Worm (Caenorhabditis elegans) whole organism, L4 larva: ENCODE results near the gene ZK666.1.

ENCODE experiments used
- D1046.2 ChIP-seq: fragments of 200-800 bp; sonication (Bioruptor generic); IDR thresholded peaks from 2 replicates; pipeline ENCODE4 v1.3.6; 2022; ENCODE audit warnings: missing genetic modification characterization, missing compliant biosample characterization
- F10B5.3 ChIP-seq: sonication (generic microtip); optimal IDR thresholded peaks from 2 replicates; lab custom pipeline; 2016; ENCODE audit warnings: mild to moderate bottlenecking, missing genetic modification characterization, missing compliant biosample characterization
- F26F4.8 ChIP-seq: fragments of 200-800 bp; sonication (Bioruptor generic); conservative IDR thresholded peaks from 2 replicates; pipeline ENCODE4 v1.3.6; 2022; ENCODE audit warnings: missing genetic modification characterization, missing compliant biosample characterization
- F37D6.2 ChIP-seq: sonication (generic microtip); optimal IDR thresholded peaks from 2 replicates; lab custom pipeline; 2016; ENCODE audit warnings: mild to moderate bottlenecking, missing genetic modification characterization, missing compliant biosample characterization
- F44E2.7 ChIP-seq: fragments of 200-800 bp; sonication (Bioruptor generic); IDR thresholded peaks from 2 replicates; pipeline ENCODE4 v2.1.2; 2022; ENCODE audit warnings: missing genetic modification characterization, missing compliant biosample characterization
- F49E8.2 ChIP-seq: sonication (generic microtip); optimal IDR thresholded peaks from 2 replicates; lab custom pipeline; 2016; ENCODE audit warnings: missing compliant biosample characterization, mild to moderate bottlenecking, missing genetic modification characterization, borderline replicate concordance
- Y105C5A.15 ChIP-seq: fragments of 200-800 bp; sonication (Bioruptor generic); IDR thresholded peaks from 2 replicates; pipeline ENCODE4 v1.3.6; 2022; ENCODE audit warnings: missing genetic modification characterization, missing compliant biosample characterization
- Y5F2A.4 ChIP-seq: fragments of 200-800 bp; sonication (Bioruptor generic); optimal IDR thresholded peaks from 2 replicates; lab custom pipeline; 2018; ENCODE audit warnings: mild to moderate bottlenecking, missing genetic modification characterization, missing compliant biosample characterization
- Y75B8A.6 ChIP-seq: fragments of 200-800 bp; sonication (Bioruptor generic); IDR thresholded peaks from 2 replicates; pipeline ENCODE4 v1.3.6; 2022; ENCODE audit warnings: missing genetic modification reagents, missing genetic modification characterization, missing compliant biosample characterization
- ZK546.5 ChIP-seq, 2 experiments: sonication (generic microtip); optimal IDR thresholded peaks; 2 replicates each; lab custom pipeline; 2017; ENCODE audit warnings: missing biosample characterization in 2 of 2, missing genetic modification characterization in 2 of 2
- aha-1 ChIP-seq: fragments of 150-350 bp; peaks from one replicate; lab custom pipeline; 2014; ENCODE audit warnings: missing biosample characterization, missing genetic modification characterization
- aly-2 ChIP-seq: sonication (generic microtip); optimal IDR thresholded peaks from 2 replicates; lab custom pipeline; 2018; ENCODE audit warnings: missing biosample characterization, missing genetic modification characterization
- arid-1 ChIP-seq: fragments of 200-800 bp; sonication (Bioruptor generic); conservative IDR thresholded peaks from 2 replicates; pipeline ENCODE4 v1.3.6; 2022; ENCODE audit warnings: missing genetic modification reagents, missing genetic modification characterization, missing compliant biosample characterization
- ceh-20 ChIP-seq: fragments of 200-800 bp; sonication (Bioruptor generic); IDR thresholded peaks from 2 replicates; pipeline ENCODE4 v1.3.6; 2022; ENCODE audit warnings: missing genetic modification reagents, missing genetic modification characterization, missing compliant biosample characterization
- ceh-28 ChIP-seq: fragments of 150-350 bp; optimal IDR thresholded peaks from 2 replicates; lab custom pipeline; 2014; ENCODE audit warnings: missing biosample characterization, missing genetic modification reagents, missing genetic modification characterization
- ceh-32 ChIP-seq: sonication (generic microtip); optimal IDR thresholded peaks from 2 replicates; lab custom pipeline; 2016; ENCODE audit warnings: mild to moderate bottlenecking, missing genetic modification characterization, missing compliant biosample characterization; ENCODE audit not compliant: poor library complexity
- ces-1 ChIP-seq: fragments of 150-350 bp; sonication (generic microtip); optimal IDR thresholded peaks from 4 replicates; lab custom pipeline; 2014; ENCODE audit warnings: missing biosample characterization, missing genetic modification reagents, missing genetic modification characterization
- ctbp-1 ChIP-seq: fragments of 200-800 bp; sonication (Bioruptor generic); IDR thresholded peaks from 2 replicates; pipeline ENCODE4 v1.3.6; 2022; ENCODE audit warnings: missing genetic modification reagents, missing genetic modification characterization, missing compliant biosample characterization
- daf-8 ChIP-seq: fragments of 200-800 bp; sonication (Bioruptor generic); IDR thresholded peaks from 2 replicates; pipeline ENCODE4 v1.3.6; 2022; ENCODE audit warnings: missing genetic modification characterization, missing compliant biosample characterization
- egl-43 ChIP-seq: fragments of 200-800 bp; sonication (Bioruptor generic); IDR thresholded peaks from 2 replicates; pipeline ENCODE4 v1.3.6; 2022; ENCODE audit warnings: missing genetic modification reagents, missing genetic modification characterization, missing compliant biosample characterization
- fkh-10 ChIP-seq: fragments of 150-350 bp; optimal IDR thresholded peaks from 2 replicates; lab custom pipeline; 2014; ENCODE audit warnings: missing biosample characterization, missing genetic modification reagents, missing genetic modification characterization
- fos-1 ChIP-seq: fragments of 150-350 bp; optimal IDR thresholded peaks from 2 replicates; lab custom pipeline; 2014; ENCODE audit warnings: missing biosample characterization, missing genetic modification characterization
- hif-1 ChIP-seq, 2 experiments: sonication (generic microtip); optimal IDR thresholded peaks; 2 replicates each; lab custom pipeline; 2016 to 2017; ENCODE audit warnings: missing compliant biosample characterization in 2 of 2, missing genetic modification characterization in 2 of 2, missing genetic modification reagents in 2 of 2, missing genotype in 2 of 2, mild to moderate bottlenecking in 1 of 2
- hlh-11 ChIP-seq: fragments of 200-800 bp; sonication (Bioruptor generic); optimal IDR thresholded peaks from 2 replicates; lab custom pipeline; 2018; ENCODE audit warnings: mild to moderate bottlenecking, missing genetic modification characterization, missing compliant biosample characterization
- hmg-1.1 ChIP-seq: fragments of 200-800 bp; sonication (Bioruptor generic); IDR thresholded peaks from 2 replicates; pipeline ENCODE4 v1.3.6; 2022; ENCODE audit warnings: missing genetic modification reagents, missing genetic modification characterization, missing compliant biosample characterization
- jun-1 ChIP-seq: fragments of 150-350 bp; optimal IDR thresholded peaks from 2 replicates; lab custom pipeline; 2014; ENCODE audit warnings: missing biosample characterization, missing genetic modification reagents, missing genetic modification characterization
- lin-38 ChIP-seq: fragments of 200-800 bp; sonication (Bioruptor generic); IDR thresholded peaks from 2 replicates; pipeline ENCODE4 v1.3.6; 2022; ENCODE audit warnings: missing genetic modification reagents, missing genetic modification characterization, missing compliant biosample characterization
- lin-39 ChIP-seq: fragments of 150-350 bp; optimal IDR thresholded peaks from 2 replicates; lab custom pipeline; 2014; ENCODE audit warnings: missing biosample characterization, missing genetic modification reagents, missing genetic modification characterization
- lir-3 ChIP-seq: sonication (generic microtip); optimal IDR thresholded peaks from 2 replicates; lab custom pipeline; 2016; ENCODE audit warnings: mild to moderate bottlenecking, missing genetic modification characterization, missing compliant biosample characterization
- lsy-2 ChIP-seq, 2 experiments: fragments of 150-350 bp in 1 of 2; sonication (generic microtip) in 1 of 2; optimal IDR thresholded peaks; 2 replicates each; lab custom pipeline; 2014 to 2017; ENCODE audit warnings: missing biosample characterization in 2 of 2, missing genetic modification characterization in 2 of 2
- mdl-1 ChIP-seq, 2 experiments: fragments of 150-350 bp in 1 of 2; sonication (generic microtip) in 1 of 2; optimal IDR thresholded peaks; 2 replicates each; lab custom pipeline; 2014 to 2017; ENCODE audit warnings: missing biosample characterization in 2 of 2, missing genetic modification characterization in 2 of 2
- mdt-29 ChIP-seq: fragments of 200-800 bp; sonication (Bioruptor generic); IDR thresholded peaks from 2 replicates; pipeline ENCODE4 v1.3.6; 2022; ENCODE audit warnings: missing genetic modification reagents, missing genetic modification characterization, missing compliant biosample characterization
- mep-1 ChIP-seq: fragments of 150-350 bp; sonication (generic microtip); optimal IDR thresholded peaks from 3 replicates; lab custom pipeline; 2014; ENCODE audit warnings: missing biosample characterization, missing genetic modification characterization
- mes-2 ChIP-seq: sonication (generic microtip); optimal IDR thresholded peaks from 2 replicates; lab custom pipeline; 2016; ENCODE audit warnings: missing genotype, mild to moderate bottlenecking, missing genetic modification characterization, missing compliant biosample characterization; ENCODE audit not compliant: poor library complexity, severe bottlenecking
- mxl-2 ChIP-seq: fragments of 200-800 bp; sonication (Bioruptor generic); conservative IDR thresholded peaks from 2 replicates; pipeline ENCODE4 v1.3.6; 2022; ENCODE audit warnings: missing genetic modification reagents, missing genetic modification characterization, missing compliant biosample characterization
- nhr-102 ChIP-seq: sonication (generic microtip); optimal IDR thresholded peaks from 2 replicates; lab custom pipeline; 2016; ENCODE audit warnings: mild to moderate bottlenecking, missing genetic modification characterization, moderate library complexity, missing compliant biosample characterization
- nhr-41 ChIP-seq: fragments of 200-800 bp; sonication (Bioruptor generic); IDR thresholded peaks from 2 replicates; pipeline ENCODE4 v1.3.6; 2022; ENCODE audit warnings: missing genetic modification reagents, missing genetic modification characterization, missing compliant biosample characterization
- nhr-77 ChIP-seq: fragments of 150-350 bp; optimal IDR thresholded peaks from 2 replicates; lab custom pipeline; 2014; ENCODE audit warnings: missing biosample characterization, missing genetic modification characterization
- pha-4 ChIP-seq, 2 experiments: fragments of 150-350 bp in 1 of 2; fragments of 200-800 bp in 1 of 2; sonication (Bioruptor generic) in 1 of 2; IDR thresholded peaks in 1 of 2; optimal IDR thresholded peaks in 1 of 2; 2 replicates each; pipeline versions ENCODE4 v1.3.6 to Lab custom; 2014 to 2022; ENCODE audit warnings: missing genetic modification characterization in 2 of 2, missing genetic modification reagents in 2 of 2, missing biosample characterization in 1 of 2, missing compliant biosample characterization in 1 of 2
- skn-1 ChIP-seq: fragments of 150-350 bp; optimal IDR thresholded peaks from 2 replicates; lab custom pipeline; 2014; ENCODE audit warnings: missing biosample characterization, missing genetic modification characterization
- snpc-1.2 ChIP-seq: fragments of 200-800 bp; sonication (Bioruptor generic); IDR thresholded peaks from 2 replicates; pipeline ENCODE4 v1.3.6; 2022; ENCODE audit warnings: missing genetic modification reagents, missing genetic modification characterization, missing compliant biosample characterization
- tra-1 ChIP-seq: fragments of 200-800 bp; sonication (Bioruptor generic); IDR thresholded peaks from 2 replicates; pipeline ENCODE4 v1.3.6; 2022; ENCODE audit warnings: missing genetic modification reagents, missing genetic modification characterization, missing compliant biosample characterization
- unc-39 ChIP-seq: sonication (generic microtip); optimal IDR thresholded peaks from 2 replicates; lab custom pipeline; 2017; ENCODE audit warnings: missing biosample characterization, missing genetic modification characterization
- vab-7 ChIP-seq: fragments of 200-800 bp; sonication (Bioruptor generic); IDR thresholded peaks from 2 replicates; pipeline ENCODE4 v1.3.6; 2022; ENCODE audit warnings: missing genetic modification reagents, missing genetic modification characterization, missing compliant biosample characterization
- zfp-3 ChIP-seq: fragments of 200-800 bp; sonication (Bioruptor generic); conservative IDR thresholded peaks from 2 replicates; pipeline ENCODE4 v1.3.6; 2022; ENCODE audit warnings: missing genetic modification reagents, missing genetic modification characterization, missing compliant biosample characterization

The ZK666.1 gene

ce11 chrII:10461207-10461606 is 9.9 kb downstream of the ZK666.1 start, which contains the start of gene ZK673.5:
TSS of gene ZK673.5 (plus strand) at chrII:10461507.
- no peak for TF ChIP-seq lin-38 (GFP tag; lab: Robert Waterston, UW)
- no peak for TF ChIP-seq F49E8.2
- no peak for TF ChIP-seq fos-1
- TF ChIP-seq D1046.2 (GFP tag; lab: Robert Waterston, UW) = no peak
- no peak for TF ChIP-seq Y5F2A.4 (GFP tag; lab: Kevin White, UChicago)
- TF ChIP-seq ceh-20 (GFP tag; lab: Robert Waterston, UW) = no peak
- no peak for TF ChIP-seq aly-2
- TF ChIP-seq lsy-2 (tag; optimal IDR thresholded peaks at IDR 0.05; lab: Kevin White, UChicago) = no peak
- TF ChIP-seq mep-1 (tag; lab: Kevin White, UChicago) = no peak
- TF ChIP-seq vab-7 (GFP tag; lab: Robert Waterston, UW) = no peak
- TF ChIP-seq lir-3 (tag; lab: Kevin White, UChicago) = no peak

DNA sequence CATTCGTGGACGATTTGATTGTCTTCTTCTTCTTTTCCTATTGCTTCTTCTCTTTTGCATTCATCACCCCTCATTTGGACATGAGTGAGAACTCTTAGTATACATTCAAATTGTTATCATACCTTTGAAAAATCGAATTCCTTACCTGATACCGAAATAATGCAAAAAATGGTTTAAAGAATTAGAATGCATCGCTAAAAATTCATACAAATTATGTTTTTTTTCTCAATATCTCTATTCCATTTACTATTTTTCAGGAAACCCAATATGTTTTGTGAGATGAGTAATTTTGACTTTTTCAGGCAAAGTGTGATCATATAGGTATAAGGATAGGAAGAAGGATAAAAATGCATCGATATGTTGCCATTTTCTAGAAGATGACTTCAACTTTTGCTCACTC is 14.2 kb downstream of the ZK666.1 start, which contains the start of gene ZK673.11:
Gene ZK673.11, plus strand, starts transcription at position 301 of the 400 bp plus-strand sequence.
- TF ChIP-seq aha-1 (tag; lab: Kevin White, UChicago) (peak; percentile 79), daf-8 (no peak)

ce11 chrII:10452620-10453019 is 18.5 kb downstream of the ZK666.1 start, which contains the start of gene ZK673.4:
TSS of gene ZK673.4 (plus strand) at chrII:10452920.
- TF ChIP-seq mdt-29 (GFP tag; lab: Robert Waterston, UW) (no peak), arid-1 (GFP tag; lab: Robert Waterston, UW) (no peak), daf-8 (no peak), F10B5.3 (tag; lab: Kevin White, UChicago) (no peak), zfp-3 (GFP tag; lab: Robert Waterston, UW) (no peak), lsy-2 (tag; optimal IDR thresholded peaks at IDR 0.05; lab: Kevin White, UChicago) (no peak), nhr-77 (tag; lab: Kevin White, UChicago) (no peak), mdl-1 (tag; optimal IDR thresholded peaks at IDR 0.05; lab: Kevin White, UChicago) (no peak), ces-1 (no peak), ZK546.5 (tag; optimal IDR thresholded peaks at IDR 0.05; lab: Kevin White, UChicago) (no peak)

DNA sequence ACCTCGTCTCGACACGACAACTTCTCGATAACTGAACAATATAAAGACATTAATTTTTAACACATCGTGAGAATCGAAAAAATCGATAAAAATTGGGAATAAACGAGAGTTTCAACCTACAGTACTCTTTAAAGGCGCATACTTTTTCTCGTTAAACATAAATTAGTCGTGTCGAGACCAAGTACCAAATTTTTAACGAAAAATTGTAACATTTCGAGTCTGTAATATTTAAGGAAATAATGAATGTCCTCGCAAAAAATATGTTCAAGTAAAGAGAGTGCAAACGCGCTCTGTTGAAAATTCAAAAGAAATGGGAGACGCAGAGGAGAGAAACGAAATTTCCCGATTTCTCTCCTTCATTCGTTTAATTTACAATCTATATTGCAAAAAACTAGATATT is 20.8 kb downstream of the ZK666.1 start:
- TF ChIP-seq jun-1 (tag; lab: Kevin White, UChicago) (no peak), pha-4 (GFP tag; IDR thresholded peaks at IDR 0.05; lab: Robert Waterston, UW) (no peak), pha-4 (tag; optimal IDR thresholded peaks at IDR 0.05; lab: Kevin White, UChicago) (no peak), ceh-28 (no peak), ctbp-1 (GFP tag; lab: Robert Waterston, UW) (no peak), ceh-32 (tag; lab: Kevin White, UChicago) (no peak), mdt-29 (GFP tag; lab: Robert Waterston, UW) (no peak), lin-39 (tag; lab: Kevin White, UChicago) (no peak), F37D6.2 (tag; lab: Kevin White, UChicago) (no peak), unc-39 (no peak), F26F4.8 (GFP tag; lab: Robert Waterston, UW) (no peak), mdl-1 (tag; optimal IDR thresholded peaks at IDR 0.05; lab: Kevin White, UChicago) (no peak), hlh-11 (tag; lab: Kevin White, UChicago) (no peak), skn-1 (no peak), nhr-77 (tag; lab: Kevin White, UChicago) (no peak), Y75B8A.6 (GFP tag; lab: Robert Waterston, UW) (no peak), mes-2 (tag; lab: Kevin White, UChicago) (peak; percentile 14), ZK546.5 (tag; optimal IDR thresholded peaks at IDR 0.05; lab: Kevin White, UChicago) (no peak), Y105C5A.15 (GFP tag; lab: Robert Waterston, UW) (no peak), nhr-41 (GFP tag; lab: Robert Waterston, UW) (no peak; the same call in 1 of the 2 replicates), tra-1 (GFP tag; lab: Robert Waterston, UW) (no peak), F44E2.7 (GFP tag; lab: Robert Waterston, UW) (no peak), fkh-10 (GFP tag; lab: Kevin White, UChicago) (no peak), hif-1 (tag; optimal IDR thresholded peaks at IDR 0.05; lab: Kevin White, UChicago) (no peak), nhr-102 (tag; lab: Kevin White, UChicago) (peak; percentile 0), snpc-1.2 (GFP tag; lab: Robert Waterston, UW) (no peak), egl-43 (GFP tag; lab: Robert Waterston, UW) (no peak), mxl-2 (GFP tag; lab: Robert Waterston, UW) (no peak), hmg-1.1 (no peak)
